Worm (Caenorhabditis elegans) whole organism, L4 larva: ENCODE results near the gene srh-167.

Source experiments
- D1046.2 ChIP-seq: fragments of 200-800 bp; sonication (Bioruptor generic); IDR thresholded peaks from 2 replicates; pipeline ENCODE4 v1.3.6; 2022; ENCODE audit warnings: missing genetic modification characterization, missing compliant biosample characterization
- F10B5.3 ChIP-seq: sonication (generic microtip); optimal IDR thresholded peaks from 2 replicates; lab custom pipeline; 2016; ENCODE audit warnings: mild to moderate bottlenecking, missing genetic modification characterization, missing compliant biosample characterization
- T20F7.1 ChIP-seq: fragments of 200-800 bp; sonication (Bioruptor generic); optimal IDR thresholded peaks from 2 replicates; lab custom pipeline; 2018; ENCODE audit warnings: mild to moderate bottlenecking, missing genetic modification characterization, missing compliant biosample characterization
- Y48G9A.11 ChIP-seq: fragments of 200-800 bp; sonication (Bioruptor generic); IDR thresholded peaks from 2 replicates; pipeline ENCODE4 v1.3.6; 2022; ENCODE audit warnings: missing genetic modification reagents, missing genetic modification characterization, missing compliant biosample characterization
- Y75B8A.6 ChIP-seq: fragments of 200-800 bp; sonication (Bioruptor generic); IDR thresholded peaks from 2 replicates; pipeline ENCODE4 v1.3.6; 2022; ENCODE audit warnings: missing genetic modification reagents, missing genetic modification characterization, missing compliant biosample characterization
- ZK546.5 ChIP-seq, 2 experiments: sonication (generic microtip); optimal IDR thresholded peaks; 2 replicates each; lab custom pipeline; 2017; ENCODE audit warnings: missing biosample characterization in 2 of 2, missing genetic modification characterization in 2 of 2
- ama-1 ChIP-seq: fragments of 150-350 bp; optimal IDR thresholded peaks from 2 replicates; lab custom pipeline; 2014; ENCODE audit warnings: inconsistent platforms, mixed read lengths
- attf-4 ChIP-seq: sonication (generic microtip); optimal IDR thresholded peaks from 3 replicates; lab custom pipeline; 2017; ENCODE audit warnings: missing biosample characterization, missing genetic modification characterization
- ceh-44 ChIP-seq: fragments of 200-800 bp; sonication (Bioruptor generic); IDR thresholded peaks from 2 replicates; pipeline ENCODE4 v1.3.6; 2022; ENCODE audit warnings: missing genetic modification reagents, missing genetic modification characterization, missing compliant biosample characterization
- ceh-62 ChIP-seq: sonication (generic microtip); optimal IDR thresholded peaks from 2 replicates; lab custom pipeline; 2017; ENCODE audit warnings: missing biosample characterization, missing genetic modification characterization
- ceh-82 ChIP-seq: sonication (generic microtip); optimal IDR thresholded peaks from 2 replicates; lab custom pipeline; 2017; ENCODE audit warnings: missing biosample characterization, missing genetic modification characterization
- daf-19 ChIP-seq: fragments of 200-800 bp; sonication (Bioruptor generic); conservative IDR thresholded peaks from 2 replicates; pipeline ENCODE4 v1.3.6; 2022; ENCODE audit warnings: missing genetic modification characterization, missing compliant biosample characterization
- daf-8 ChIP-seq: fragments of 200-800 bp; sonication (Bioruptor generic); IDR thresholded peaks from 2 replicates; pipeline ENCODE4 v1.3.6; 2022; ENCODE audit warnings: missing genetic modification characterization, missing compliant biosample characterization
- dmd-9 ChIP-seq: fragments of 200-800 bp; sonication (Bioruptor generic); IDR thresholded peaks from 2 replicates; pipeline ENCODE4 v1.3.6; 2022; ENCODE audit warnings: missing genetic modification reagents, missing genetic modification characterization, missing compliant biosample characterization
- egl-27 ChIP-seq: sonication (generic microtip); optimal IDR thresholded peaks from 3 replicates; lab custom pipeline; 2017; ENCODE audit warnings: missing biosample characterization, missing genetic modification reagents, missing genetic modification characterization
- egl-43 ChIP-seq: fragments of 200-800 bp; sonication (Bioruptor generic); IDR thresholded peaks from 2 replicates; pipeline ENCODE4 v1.3.6; 2022; ENCODE audit warnings: missing genetic modification reagents, missing genetic modification characterization, missing compliant biosample characterization
- fkh-10 ChIP-seq: fragments of 150-350 bp; optimal IDR thresholded peaks from 2 replicates; lab custom pipeline; 2014; ENCODE audit warnings: missing biosample characterization, missing genetic modification reagents, missing genetic modification characterization
- gei-8 ChIP-seq: fragments of 200-800 bp; sonication (Bioruptor generic); optimal IDR thresholded peaks from 2 replicates; lab custom pipeline; 2018; ENCODE audit warnings: mild to moderate bottlenecking, missing genetic modification characterization, missing compliant biosample characterization
- lin-1 ChIP-seq: fragments of 200-800 bp; sonication (Bioruptor generic); IDR thresholded peaks from 2 replicates; pipeline ENCODE4 v1.3.6; 2022; ENCODE audit warnings: missing genetic modification reagents, missing genetic modification characterization, missing compliant biosample characterization
- lin-38 ChIP-seq: fragments of 200-800 bp; sonication (Bioruptor generic); IDR thresholded peaks from 2 replicates; pipeline ENCODE4 v1.3.6; 2022; ENCODE audit warnings: missing genetic modification reagents, missing genetic modification characterization, missing compliant biosample characterization
- lir-3 ChIP-seq: sonication (generic microtip); optimal IDR thresholded peaks from 2 replicates; lab custom pipeline; 2016; ENCODE audit warnings: mild to moderate bottlenecking, missing genetic modification characterization, missing compliant biosample characterization
- mdl-1 ChIP-seq, 2 experiments: fragments of 150-350 bp in 1 of 2; sonication (generic microtip) in 1 of 2; optimal IDR thresholded peaks; 2 replicates each; lab custom pipeline; 2014 to 2017; ENCODE audit warnings: missing biosample characterization in 2 of 2, missing genetic modification characterization in 2 of 2
- nhr-102 ChIP-seq: sonication (generic microtip); optimal IDR thresholded peaks from 2 replicates; lab custom pipeline; 2016; ENCODE audit warnings: mild to moderate bottlenecking, missing genetic modification characterization, moderate library complexity, missing compliant biosample characterization
- nhr-11 ChIP-seq: fragments of 150-350 bp; optimal IDR thresholded peaks from 2 replicates; lab custom pipeline; 2014; ENCODE audit warnings: missing biosample characterization, missing genetic modification characterization
- nhr-111 ChIP-seq: fragments of 200-800 bp; sonication (Bioruptor generic); optimal IDR thresholded peaks from 2 replicates; lab custom pipeline; 2018; ENCODE audit warnings: mild to moderate bottlenecking, missing genetic modification characterization, missing compliant biosample characterization
- nhr-25 ChIP-seq: sonication (generic microtip); optimal IDR thresholded peaks from 2 replicates; lab custom pipeline; 2017; ENCODE audit warnings: missing genetic modification characterization, mild to moderate bottlenecking, missing compliant biosample characterization, antibody characterized with exemption, moderate library complexity, borderline replicate concordance; ENCODE audit not compliant: insufficient read depth
- nhr-42 ChIP-seq: fragments of 200-800 bp; sonication (Bioruptor generic); IDR thresholded peaks from 2 replicates; pipeline ENCODE4 v1.3.6; 2022; ENCODE audit warnings: missing genetic modification characterization, missing compliant biosample characterization
- nhr-76 ChIP-seq: fragments of 150-350 bp; optimal IDR thresholded peaks from 2 replicates; lab custom pipeline; 2014; ENCODE audit warnings: missing biosample characterization, missing genetic modification characterization
- php-3 ChIP-seq: fragments of 200-800 bp; sonication (Bioruptor generic); IDR thresholded peaks from 2 replicates; pipeline ENCODE4 v1.3.6; 2022; ENCODE audit warnings: missing genetic modification reagents, missing genetic modification characterization, missing compliant biosample characterization
- rbr-2 ChIP-seq: sonication (generic microtip); optimal IDR thresholded peaks from 2 replicates; lab custom pipeline; 2016; ENCODE audit warnings: missing genotype, missing genetic modification characterization, missing compliant biosample characterization
- saeg-2 ChIP-seq: fragments of 200-800 bp; sonication (Bioruptor generic); IDR thresholded peaks from 2 replicates; pipeline ENCODE4 v1.3.6; 2022; ENCODE audit warnings: missing genetic modification reagents, missing genetic modification characterization, missing compliant biosample characterization
- set-16 ChIP-seq: fragments of 200-800 bp; sonication (Bioruptor generic); IDR thresholded peaks from 2 replicates; pipeline ENCODE4 v1.3.6; 2022; ENCODE audit warnings: missing genetic modification reagents, missing genetic modification characterization, missing compliant biosample characterization
- skn-1 ChIP-seq: fragments of 150-350 bp; optimal IDR thresholded peaks from 2 replicates; lab custom pipeline; 2014; ENCODE audit warnings: missing biosample characterization, missing genetic modification characterization
- snpc-1.2 ChIP-seq: fragments of 200-800 bp; sonication (Bioruptor generic); IDR thresholded peaks from 2 replicates; pipeline ENCODE4 v1.3.6; 2022; ENCODE audit warnings: missing genetic modification reagents, missing genetic modification characterization, missing compliant biosample characterization
- spr-3 ChIP-seq: fragments of 200-800 bp; sonication (Bioruptor generic); optimal IDR thresholded peaks from 2 replicates; lab custom pipeline; 2018; ENCODE audit warnings: mild to moderate bottlenecking, missing genetic modification characterization, missing compliant biosample characterization
- unc-130 ChIP-seq: sonication (generic microtip); optimal IDR thresholded peaks from 2 replicates; lab custom pipeline; 2016; ENCODE audit warnings: missing genetic modification reagents, missing genetic modification characterization, missing compliant biosample characterization
- unc-39 ChIP-seq: sonication (generic microtip); optimal IDR thresholded peaks from 2 replicates; lab custom pipeline; 2017; ENCODE audit warnings: missing biosample characterization, missing genetic modification characterization
- unc-62 ChIP-seq, 3 experiments: fragments of 150-350 bp in 1 of 3; sonication (generic microtip); optimal IDR thresholded peaks in 2 of 3; peaks in 1 of 3; 1 replicate in 1 of 3; 2 replicates in 2 of 3; lab custom pipeline; 2014 to 2017; ENCODE audit warnings: missing biosample characterization in 3 of 3, missing genetic modification characterization in 3 of 3, missing genetic modification reagents in 3 of 3, missing genotype in 1 of 3
- zip-2 ChIP-seq: fragments of 150-350 bp; optimal IDR thresholded peaks from 2 replicates; lab custom pipeline; 2014; ENCODE audit warnings: missing biosample characterization, missing genetic modification characterization
- ztf-11 ChIP-seq: fragments of 150-350 bp; optimal IDR thresholded peaks from 2 replicates; lab custom pipeline; 2014; ENCODE audit warnings: missing biosample characterization, missing genetic modification characterization
- ztf-7 ChIP-seq: fragments of 150-350 bp; optimal IDR thresholded peaks from 2 replicates; lab custom pipeline; 2014; ENCODE audit warnings: missing biosample characterization, missing genetic modification characterization

The srh-167 gene

DNA sequence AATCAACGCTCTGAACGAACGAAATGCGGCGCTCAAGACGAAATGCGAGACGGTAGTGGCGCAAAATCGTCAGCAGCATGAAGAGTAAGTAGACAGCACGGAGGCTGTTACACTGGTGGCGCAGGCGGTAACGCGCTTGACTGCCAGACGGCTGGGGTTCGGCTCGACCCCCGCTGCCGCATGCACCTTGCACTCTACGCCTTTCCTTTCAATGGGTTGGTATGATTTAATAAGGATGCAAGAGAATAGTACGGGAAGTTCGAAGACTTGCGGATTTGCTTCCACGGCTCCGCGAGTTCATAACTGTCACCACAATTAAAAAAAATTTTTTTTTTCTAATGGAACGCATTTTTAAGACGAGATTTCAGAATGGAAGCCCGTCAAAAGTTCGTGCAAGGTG lies 36.5 kb downstream of the srh-167 start (continued):
- TF ChIP-seq daf-8 (GFP tag; lab: Robert Waterston, UW) (no peak), ceh-44 (peak; percentile 63; the same call in 1 of the 2 replicates), gei-8 (peak; percentile 66), zip-2 (peak; percentile 1), ztf-11 (tag; lab: Kevin White, UChicago) (no peak), rbr-2 (tag; lab: Kevin White, UChicago) (peak; percentile 76), nhr-111 (GFP tag; lab: Kevin White, UChicago) (peak; percentile 76), php-3 (peak; percentile 80), T20F7.1 (GFP tag; lab: Kevin White, UChicago) (no peak), ceh-62 (tag; lab: Kevin White, UChicago) (no peak), unc-130 (GFP tag; lab: Kevin White, UChicago) (peak; percentile 73), lin-1 (GFP tag; lab: Robert Waterston, UW) (peak; percentile 82), egl-27 (no peak), skn-1 (tag; lab: Kevin White, UChicago) (no peak), ceh-82 (tag; lab: Kevin White, UChicago) (no peak), lin-38 (GFP tag; lab: Robert Waterston, UW) (peak; percentile 84), nhr-102 (tag; lab: Kevin White, UChicago) (peak; percentile 87), ztf-7 (tag; lab: Kevin White, UChicago) (peak; percentile 51)

DNA sequence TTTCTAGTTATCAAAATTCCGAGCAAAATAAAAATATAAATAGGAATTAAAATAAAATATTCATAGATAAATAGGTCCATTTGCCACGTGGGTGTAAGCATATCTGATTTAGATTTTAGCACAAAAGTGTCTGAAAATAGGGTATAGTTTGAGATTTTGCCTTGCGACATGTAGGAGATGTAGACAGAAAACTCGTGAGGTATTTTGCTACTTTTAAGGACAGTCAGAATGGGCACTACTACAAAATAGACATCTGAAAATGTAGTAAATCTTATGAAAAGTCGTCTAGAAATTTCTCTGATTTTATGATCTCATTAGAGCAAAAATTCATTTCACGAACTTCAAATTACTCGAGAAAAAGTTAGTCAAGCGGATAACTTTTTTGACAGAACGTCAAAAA lies 41.2 kb downstream of the srh-167 start, which contains the start of gene srv-34:
srv-34 (minus strand) TSS at position 101 of the 400 bp plus-strand sequence.
- no peak for TF ChIP-seq nhr-25 (tag; lab: Kevin White, UChicago)
- peak in 1 of 2 experiments; percentile 62 for TF ChIP-seq unc-62 (GFP tag; optimal IDR thresholded peaks at IDR 0.05 in 1 of 2; lab: Kevin White, UChicago)
- no peak for TF ChIP-seq unc-62 (tag; optimal IDR thresholded peaks at IDR 0.05; lab: Kevin White, UChicago)

DNA sequence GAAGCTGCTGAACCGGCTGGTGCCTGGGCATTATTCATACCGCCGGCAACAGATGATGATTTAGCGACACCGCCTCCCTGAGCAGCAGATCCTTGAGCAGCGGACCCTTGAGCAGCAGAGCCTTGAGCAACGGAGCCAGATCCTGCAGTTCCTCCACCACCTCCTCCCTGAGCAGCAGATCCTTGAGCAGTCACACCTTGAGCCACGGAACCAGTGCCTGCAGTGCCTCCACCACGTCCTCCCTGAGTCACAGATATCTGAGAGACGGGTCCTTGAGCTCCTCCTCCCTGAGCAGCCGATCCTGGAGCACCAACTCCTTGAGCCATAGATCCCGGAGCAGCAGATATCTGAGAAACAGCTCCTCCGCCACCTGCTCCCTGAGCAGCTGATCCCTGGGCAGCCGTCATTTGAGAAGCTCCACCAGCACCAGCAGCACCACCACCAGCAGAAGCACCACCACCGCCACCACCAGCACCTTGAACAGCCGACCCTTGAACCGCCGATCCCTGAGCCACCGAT lies 43.0 kb downstream of the srh-167 start:
- TF ChIP-seq snpc-1.2 (GFP tag; lab: Robert Waterston, UW) (0 out of 2 replicates have a peak, but pooled peaks have one; percentile 41), set-16 (GFP tag; lab: Robert Waterston, UW) (peak; percentile 95), ceh-82 (tag; lab: Kevin White, UChicago) (no peak), lin-1 (GFP tag; lab: Robert Waterston, UW) (no peak), unc-39 (tag; lab: Kevin White, UChicago) (no peak)
- TF ChIP-seq, all 104 proteins: peak for 2

DNA sequence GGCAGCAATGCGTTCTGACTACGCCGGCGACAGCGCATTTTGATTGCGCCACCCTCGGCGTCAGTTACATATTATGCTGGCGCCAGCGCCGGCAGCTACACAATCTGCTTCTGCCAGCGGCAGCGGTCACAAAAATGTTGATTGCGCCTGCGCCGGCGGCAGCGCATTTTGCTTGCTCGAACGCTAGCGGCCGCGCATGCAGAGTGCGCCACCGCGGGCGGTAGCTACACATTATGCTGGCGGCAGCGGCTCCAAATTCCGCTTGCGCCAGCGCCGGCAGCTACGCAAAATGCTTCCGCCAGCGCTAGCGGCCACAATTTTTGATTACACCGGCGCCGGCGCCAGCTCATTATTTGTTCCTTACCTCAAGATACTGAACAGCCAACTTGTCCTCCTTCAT lies 43.7 kb downstream of the srh-167 start:
- peak; percentile 60; the same call in 1 of the 2 replicates for TF ChIP-seq egl-43 (GFP tag; lab: Robert Waterston, UW)
- no peak for TF ChIP-seq ZK546.5 (tag; optimal IDR thresholded peaks at IDR 0.05; lab: Kevin White, UChicago)
- TF ChIP-seq daf-19 (GFP tag; lab: Robert Waterston, UW) = no peak
- peak; percentile 72; the same call in 1 of the 2 replicates for TF ChIP-seq D1046.2 (GFP tag; lab: Robert Waterston, UW)
- TF ChIP-seq nhr-11 (tag; lab: Kevin White, UChicago) = no peak
- peak; percentile 25; the same call in 1 of the 2 replicates for TF ChIP-seq nhr-42 (GFP tag; lab: Robert Waterston, UW)
- TF ChIP-seq attf-4 (tag; lab: Kevin White, UChicago) = no peak
- peak; percentile 91 for TF ChIP-seq set-16 (GFP tag; lab: Robert Waterston, UW)
- TF ChIP-seq dmd-9 (GFP tag; lab: Robert Waterston, UW) = 0 out of 2 replicates have a peak, but pooled peaks have one; percentile 21

DNA sequence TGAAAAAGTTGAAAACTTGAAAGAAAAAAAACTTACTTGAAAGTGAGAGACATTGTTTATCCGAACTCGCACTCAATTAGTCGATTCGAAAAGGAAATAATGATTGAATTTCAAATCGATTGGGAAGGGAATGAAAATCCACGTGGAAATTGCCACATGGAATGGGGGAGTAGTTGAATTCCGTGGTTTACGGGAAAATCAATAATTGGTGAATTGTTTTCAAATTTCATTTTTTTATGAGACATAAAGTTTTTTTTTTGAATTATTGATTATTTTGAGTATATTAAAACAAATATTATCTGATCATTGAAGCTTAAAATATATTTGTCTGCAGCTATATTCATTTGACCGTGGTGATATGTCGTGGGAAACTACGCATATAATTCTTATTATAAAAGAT lies 44.3 kb downstream of the srh-167 start, which contains the start of gene F13A7.1:
F13A7.1 (minus strand) TSS at position 101 of the 400 bp plus-strand sequence.
- TF ChIP-seq Y48G9A.11 (no peak), F10B5.3 (tag; lab: Kevin White, UChicago) (no peak), mdl-1 (tag; optimal IDR thresholded peaks at IDR 0.05; lab: Kevin White, UChicago) (no peak), spr-3 (GFP tag; lab: Kevin White, UChicago) (no peak), fkh-10 (GFP tag; lab: Kevin White, UChicago) (no peak), Y75B8A.6 (GFP tag; lab: Robert Waterston, UW) (no peak), D1046.2 (GFP tag; lab: Robert Waterston, UW) (no peak), ama-1 (lab: Kevin White, UChicago) (no peak), lir-3 (tag; lab: Kevin White, UChicago) (no peak), nhr-76 (tag; lab: Kevin White, UChicago) (no peak), unc-130 (GFP tag; lab: Kevin White, UChicago) (no peak), saeg-2 (no peak)
